Fruit fly (Drosophila melanogaster): ENCODE data around the gene Fdx1.

The Fdx1 gene

dm6 chr3L:9383345-9384075, 12.5 kb upstream of the Fdx1 start, which contains the start of gene Hsp27:
TSS of gene Hsp27 (plus strand) at chr3L:9384063.
- peak; percentile 98 for TF ChIP-seq Blimp-1 (GFP tag; optimal IDR thresholded peaks at IDR 0.05)
- TF ChIP-seq CG1621 (tag; optimal IDR thresholded peaks at IDR 0.05), result peak; percentile 99
- TF ChIP-seq CG31627 (GFP tag; optimal IDR thresholded peaks at IDR 0.05), result peak; percentile 99
- peak; percentile 100 for TF ChIP-seq CG8319 (GFP tag; optimal IDR thresholded peaks at IDR 0.05)
- peak; percentile 100 for TF ChIP-seq spab (GFP tag; optimal IDR thresholded peaks at IDR 0.05)
- peak; percentile 100 for TF ChIP-seq CG6276 (GFP tag; optimal IDR thresholded peaks at IDR 0.05)
- TF ChIP-seq Sox14 (GFP tag; optimal IDR thresholded peaks at IDR 0.05), result peak; percentile 100
- TF ChIP-seq CG11902 (GFP tag; optimal IDR thresholded peaks at IDR 0.05), result peak; percentile 100
- TF ChIP-seq Eip93F (GFP tag; optimal IDR thresholded peaks at IDR 0.05), result peak; percentile 100
- TF ChIP-seq Gug (GFP tag; IDR thresholded peaks at IDR 0.05), result peak; percentile 100
- peak; percentile 100 for TF ChIP-seq CG34406 (GFP tag; optimal IDR thresholded peaks at IDR 0.05)
- peak; percentile 100 for TF ChIP-seq Eip78C (GFP tag)
- peak; percentile 99 for TF ChIP-seq Ets21C (GFP tag; optimal IDR thresholded peaks at IDR 0.05)
- peak; percentile 100 for TF ChIP-seq Lpt (GFP tag; optimal IDR thresholded peaks at IDR 0.05)
- peak; percentile 100 for TF ChIP-seq CG3919 (GFP tag; optimal IDR thresholded peaks at IDR 0.05)
- TF ChIP-seq CG32006 (GFP tag; optimal IDR thresholded peaks at IDR 0.05), result peak; percentile 100
- peak; percentile 100 for TF ChIP-seq Sox102F (GFP tag; optimal IDR thresholded peaks at IDR 0.05)
- TF ChIP-seq Smox (GFP tag; optimal IDR thresholded peaks at IDR 0.05), result peak; percentile 99
- peak; percentile 99 for TF ChIP-seq achi (GFP tag; optimal IDR thresholded peaks at IDR 0.05)
- TF ChIP-seq CG6792 (GFP tag; optimal IDR thresholded peaks at IDR 0.05), result peak; percentile 100
- peak; percentile 100 for TF ChIP-seq CG10669 (GFP tag; optimal IDR thresholded peaks at IDR 0.05)
- peak; percentile 100 for TF ChIP-seq CG7368 (GFP tag; optimal IDR thresholded peaks at IDR 0.05)
- peak; percentile 70 for TF ChIP-seq Hr38 (GFP tag; optimal IDR thresholded peaks at IDR 0.05)
- TF ChIP-seq Sox15 (GFP tag; optimal IDR thresholded peaks at IDR 0.05), result peak; percentile 99
- TF ChIP-seq fd59A (GFP tag; optimal IDR thresholded peaks at IDR 0.05), result peak; percentile 99
- peak; percentile 100 for TF ChIP-seq CG8119 (GFP tag; IDR thresholded peaks at IDR 0.05)
- TF ChIP-seq cyc (GFP tag; optimal IDR thresholded peaks at IDR 0.05), result peak; percentile 100
- TF ChIP-seq CG11294 (GFP tag; IDR thresholded peaks at IDR 0.05), result peak; percentile 100
- peak; percentile 99 for TF ChIP-seq Hr39 (GFP tag; optimal IDR thresholded peaks at IDR 0.05)
- peak; percentile 99 for TF ChIP-seq CG6808 (GFP tag; optimal IDR thresholded peaks at IDR 0.05)
- peak; percentile 99 for TF ChIP-seq CG16779 (tag; optimal IDR thresholded peaks at IDR 0.05)
- TF ChIP-seq ss (GFP tag; optimal IDR thresholded peaks at IDR 0.05), result peak; percentile 99
- TF ChIP-seq Hr4 (GFP tag; optimal IDR thresholded peaks at IDR 0.05), result peak; percentile 100
- peak; percentile 99 to 100 for TF ChIP-seq salr (GFP tag; optimal IDR thresholded peaks at IDR 0.05)
- TF ChIP-seq Ets96B (tag; optimal IDR thresholded peaks at IDR 0.05), result peak; percentile 100
- TF ChIP-seq CG11762 (GFP tag; optimal IDR thresholded peaks at IDR 0.05; ENCODE audit: insufficient read depth), result peak; percentile 100
- TF ChIP-seq OdsH (GFP tag; optimal IDR thresholded peaks at IDR 0.05), result peak; percentile 100
- TF ChIP-seq dac (GFP tag; optimal IDR thresholded peaks at IDR 0.05), result peak; percentile 100
- TF ChIP-seq svp (GFP tag), result peak; percentile 100
- peak; percentile 98 for TF ChIP-seq fkh (GFP tag; optimal IDR thresholded peaks at IDR 0.05)
- peak; percentile 100 for TF ChIP-seq esn (GFP tag; optimal IDR thresholded peaks at IDR 0.05)
- peak; percentile 99 for TF ChIP-seq dsx (GFP tag; optimal IDR thresholded peaks at IDR 0.05; ENCODE audit: poor library complexity, severe bottlenecking)
- TF ChIP-seq CG10631 (GFP tag; optimal IDR thresholded peaks at IDR 0.05), result peak; percentile 100
- TF ChIP-seq CG9139 (GFP tag; optimal IDR thresholded peaks at IDR 0.05), result peak; percentile 99
- peak; percentile 100 for TF ChIP-seq Met (GFP tag; optimal IDR thresholded peaks at IDR 0.05)
- TF ChIP-seq CG6854 (GFP tag; optimal IDR thresholded peaks at IDR 0.05), result peak; percentile 100
- TF ChIP-seq net (GFP tag; optimal IDR thresholded peaks at IDR 0.05), result peak; percentile 100
- TF ChIP-seq fd85E (GFP tag; optimal IDR thresholded peaks at IDR 0.05), result peak; percentile 99
- peak; percentile 100 for TF ChIP-seq lz (GFP tag; optimal IDR thresholded peaks at IDR 0.05)
- peak; percentile 99 for TF ChIP-seq vri (GFP tag; optimal IDR thresholded peaks at IDR 0.05)

Measured in whole organism, prepupa.